Fruit fly (Drosophila melanogaster): ENCODE results near the gene CG5157.

CG5157 gene

dm6 chr3L:16159161-16160072 is 21.7 kb upstream of the CG5157 start:
- TF ChIP-seq cnc (optimal IDR thresholded peaks at IDR 0.05) (no peak), CG7045 (GFP tag; optimal IDR thresholded peaks at IDR 0.05) (no peak), Crg-1 (GFP tag; optimal IDR thresholded peaks at IDR 0.05) (no peak), tj (GFP tag; optimal IDR thresholded peaks at IDR 0.05) (no peak), Hr96 (GFP tag; optimal IDR thresholded peaks at IDR 0.05) (no peak), toe (GFP tag; optimal IDR thresholded peaks at IDR 0.05) (no peak), CG12768 (GFP tag; optimal IDR thresholded peaks at IDR 0.05) (peak; percentile 48), CG14711 (tag; optimal IDR thresholded peaks at IDR 0.05) (no peak), CG33017 (tag; optimal IDR thresholded peaks at IDR 0.05) (no peak), kay (GFP tag; ENCODE audit: borderline replicate concordance) (peak; percentile 94), pad (GFP tag; optimal IDR thresholded peaks at IDR 0.05) (no peak), ovo (GFP tag; optimal IDR thresholded peaks at IDR 0.05) (no peak), CG7101 (tag; optimal IDR thresholded peaks at IDR 0.05) (no peak), cic (GFP tag; optimal IDR thresholded peaks at IDR 0.05) (peak; percentile 19), CG5204 (GFP tag; optimal IDR thresholded peaks at IDR 0.05) (no peak)

dm6 chr3L:16158322-16158721 is 20.6 kb upstream of the CG5157 start:
- TF ChIP-seq cnc (optimal IDR thresholded peaks at IDR 0.05) (peak; percentile 0 to 62), cic (GFP tag; optimal IDR thresholded peaks at IDR 0.05) (peak; percentile 50), CG12768 (GFP tag; optimal IDR thresholded peaks at IDR 0.05) (no peak)

- TF ChIP-seq Clk (GFP tag; optimal IDR thresholded peaks at IDR 0.05) = no peak
- no peak for TF ChIP-seq cnc (optimal IDR thresholded peaks at IDR 0.05)
- TF ChIP-seq CG12768 (GFP tag; optimal IDR thresholded peaks at IDR 0.05) = no peak
- TF ChIP-seq CG7101 (tag; optimal IDR thresholded peaks at IDR 0.05) = no peak
- TF ChIP-seq kay (GFP tag; ENCODE audit: borderline replicate concordance) = no peak
- no peak for TF ChIP-seq bab1 (GFP tag; optimal IDR thresholded peaks at IDR 0.05)
- no peak for TF ChIP-seq Crg-1 (GFP tag; optimal IDR thresholded peaks at IDR 0.05)
- no peak for TF ChIP-seq ovo (GFP tag; optimal IDR thresholded peaks at IDR 0.05)
- no peak for TF ChIP-seq Hr96 (GFP tag; optimal IDR thresholded peaks at IDR 0.05)
- TF ChIP-seq Mnt (GFP tag; optimal IDR thresholded peaks at IDR 0.05) = no peak
- TF ChIP-seq CG33017 (tag; optimal IDR thresholded peaks at IDR 0.05) = no peak
Observed at dm6 chr3L:16157251-16158190, 19.8 kb upstream of the CG5157 start.

dm6 chr3L:16156788-16157208 is 19.1 kb upstream of the CG5157 start:
- TF ChIP-seq CG33017 (tag; optimal IDR thresholded peaks at IDR 0.05) (no peak), cic (GFP tag; optimal IDR thresholded peaks at IDR 0.05) (peak; percentile 66), tj (GFP tag; optimal IDR thresholded peaks at IDR 0.05) (no peak), Mnt (GFP tag; optimal IDR thresholded peaks at IDR 0.05) (peak; percentile 86), CG12768 (GFP tag; optimal IDR thresholded peaks at IDR 0.05) (peak; percentile 12)

dm6 chr3L:16155547-16155946 is 17.9 kb upstream of the CG5157 start:
- TF ChIP-seq CG7045 (GFP tag; optimal IDR thresholded peaks at IDR 0.05) (no peak), CG14711 (tag; optimal IDR thresholded peaks at IDR 0.05) (no peak), tj (GFP tag; optimal IDR thresholded peaks at IDR 0.05) (no peak), cnc (optimal IDR thresholded peaks at IDR 0.05) (no peak), Clk (GFP tag; optimal IDR thresholded peaks at IDR 0.05) (no peak), CG1620 (GFP tag; optimal IDR thresholded peaks at IDR 0.05) (no peak), CG11617 (GFP tag; optimal IDR thresholded peaks at IDR 0.05) (no peak), CG12768 (GFP tag; optimal IDR thresholded peaks at IDR 0.05) (no peak), Crg-1 (GFP tag; optimal IDR thresholded peaks at IDR 0.05) (no peak), ovo (GFP tag; optimal IDR thresholded peaks at IDR 0.05) (no peak)

- no peak for TF ChIP-seq pad (GFP tag; optimal IDR thresholded peaks at IDR 0.05)
Observed at dm6 chr3L:16153650-16154049, 16.0 kb upstream of the CG5157 start.

DNA sequence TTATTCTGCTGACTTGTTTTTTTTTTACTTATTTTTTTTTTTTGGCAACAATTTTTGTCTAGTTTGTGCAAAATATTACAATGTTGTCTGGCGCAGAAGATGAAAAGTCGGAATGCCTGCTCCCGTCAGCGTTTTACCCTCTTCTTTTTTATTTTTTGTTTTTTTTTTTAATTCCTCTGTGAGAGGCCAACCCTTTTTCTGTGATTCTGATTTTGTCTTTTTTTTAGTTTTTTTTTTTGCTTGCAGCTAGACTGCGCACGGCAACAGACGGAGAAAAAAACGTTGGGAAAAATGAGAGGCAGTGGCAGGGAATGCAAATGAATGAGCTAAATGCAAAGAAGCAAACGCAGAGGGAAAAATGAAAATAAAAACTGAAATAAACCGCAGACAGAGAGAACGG is 15.4 kb upstream of the CG5157 start:
- TF ChIP-seq tj (GFP tag; optimal IDR thresholded peaks at IDR 0.05) (peak; percentile 68), ovo (GFP tag; optimal IDR thresholded peaks at IDR 0.05) (no peak), Hr96 (GFP tag; optimal IDR thresholded peaks at IDR 0.05) (peak; percentile 1)
